Fruit fly (Drosophila melanogaster): ENCODE results near the gene Ggt-1.

The Ggt-1 gene

DNA sequence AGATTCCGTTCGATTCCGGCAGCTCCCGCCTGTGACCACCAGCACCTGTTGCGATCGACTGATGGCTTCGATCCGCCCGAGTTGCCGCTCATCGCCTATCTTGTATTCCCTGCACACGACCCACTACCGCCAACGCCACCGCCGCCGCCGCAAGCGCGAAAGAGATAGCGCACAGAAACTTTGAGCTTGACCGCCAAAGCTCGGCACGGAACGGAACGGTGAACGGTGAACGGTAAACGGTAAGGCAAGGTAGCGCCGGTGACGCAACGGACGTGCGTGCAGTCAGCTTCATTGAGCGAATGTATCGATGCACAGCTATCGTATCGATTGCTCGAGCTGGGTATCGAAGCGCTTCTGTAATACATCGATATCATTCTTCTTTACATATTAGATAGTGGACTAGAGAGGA lies at the start of gene Ggt-1:
Gene Ggt-1 (minus strand): TSS at position 251 of the 409 bp plus-strand sequence.
- TF ChIP-seq CG10654 (GFP tag; optimal IDR thresholded peaks at IDR 0.05) = no peak
- no peak for TF ChIP-seq CG11398 (GFP tag; optimal IDR thresholded peaks at IDR 0.05)
- no peak for TF ChIP-seq kni (GFP tag; optimal IDR thresholded peaks at IDR 0.05)
- TF ChIP-seq NK7.1 (GFP tag; optimal IDR thresholded peaks at IDR 0.05) = no peak
- TF ChIP-seq CG2889 (GFP tag; IDR thresholded peaks at IDR 0.05) = no peak
- peak; percentile 94 for TF ChIP-seq CG15514 (GFP tag; optimal IDR thresholded peaks at IDR 0.05)
- TF ChIP-seq CG42726 (GFP tag; IDR thresholded peaks at IDR 0.05; ENCODE audit: partially characterized antibody) = peak; percentile 84
- no peak for TF ChIP-seq CG18599 (GFP tag; optimal IDR thresholded peaks at IDR 0.05)
- TF ChIP-seq knrl (GFP tag; IDR thresholded peaks at IDR 0.05; ENCODE audit: partially characterized antibody) = peak; percentile 91
- TF ChIP-seq CG8359 (GFP tag; optimal IDR thresholded peaks at IDR 0.05; ENCODE audit: borderline replicate concordance) = no peak
- TF ChIP-seq CG4707 (GFP tag; optimal IDR thresholded peaks at IDR 0.05) = no peak
- TF ChIP-seq CG3407 (GFP tag; optimal IDR thresholded peaks at IDR 0.05) = no peak
- no peak for TF ChIP-seq oc (tag; optimal IDR thresholded peaks at IDR 0.05)
- no peak for TF ChIP-seq E2f1 (GFP tag; IDR thresholded peaks at IDR 0.05)
- no peak for TF ChIP-seq ATbp (GFP tag; optimal IDR thresholded peaks at IDR 0.05)
- TF ChIP-seq ara (GFP tag; IDR thresholded peaks at IDR 0.05) = no peak
- TF ChIP-seq CG34224 (GFP tag; IDR thresholded peaks at IDR 0.05; ENCODE audit: partially characterized antibody) = peak; percentile 96
- TF ChIP-seq CG13296 (GFP tag; optimal IDR thresholded peaks at IDR 0.05) = no peak
- TF ChIP-seq Deaf1 (tag; optimal IDR thresholded peaks at IDR 0.05) = peak; percentile 68
- TF ChIP-seq CG2712 (tag; optimal IDR thresholded peaks at IDR 0.05) = peak; percentile 20
- TF ChIP-seq lmd (GFP tag; IDR thresholded peaks at IDR 0.05) = no peak
- TF ChIP-seq CG1602 (GFP tag; optimal IDR thresholded peaks at IDR 0.05) = no peak
- peak; percentile 75 for TF ChIP-seq Med (GFP tag)
- TF ChIP-seq jing (GFP tag; optimal IDR thresholded peaks at IDR 0.05) = no peak
- TF ChIP-seq unc-4 (GFP tag; IDR thresholded peaks at IDR 0.05; ENCODE audit: partially characterized antibody) = peak; percentile 93
- TF ChIP-seq CG17568 (GFP tag; optimal IDR thresholded peaks at IDR 0.05) = no peak
- TF ChIP-seq tio (GFP tag; optimal IDR thresholded peaks at IDR 0.05) = no peak
- no peak for TF ChIP-seq CG9437 (GFP tag; optimal IDR thresholded peaks at IDR 0.05)
- no peak for TF ChIP-seq gem (tag; optimal IDR thresholded peaks at IDR 0.05)
- TF ChIP-seq schlank (tag; optimal IDR thresholded peaks at IDR 0.05) = no peak
- no peak for TF ChIP-seq sqz (GFP tag; optimal IDR thresholded peaks at IDR 0.05)
- TF ChIP-seq CG2678 (tag; optimal IDR thresholded peaks at IDR 0.05) = no peak
- TF ChIP-seq gcm2 (GFP tag; optimal IDR thresholded peaks at IDR 0.05) = peak; percentile 34
- peak; percentile 79 for TF ChIP-seq CG8290 (GFP tag; optimal IDR thresholded peaks at IDR 0.05)
- TF ChIP-seq CG8290 (tag; optimal IDR thresholded peaks at IDR 0.05) = peak; percentile 67 to 83
- no peak for TF ChIP-seq Stat92E (GFP tag; optimal IDR thresholded peaks at IDR 0.05)
- TF ChIP-seq HmgZ (tag; optimal IDR thresholded peaks at IDR 0.05) = peak; percentile 16
- TF ChIP-seq CG43689 (GFP tag; IDR thresholded peaks at IDR 0.05) = no peak
- TF ChIP-seq gsb (GFP tag; IDR thresholded peaks at IDR 0.05) = no peak
- TF ChIP-seq CG7928 (GFP tag; optimal IDR thresholded peaks at IDR 0.05) = no peak
- no peak for TF ChIP-seq HLH3B (GFP tag; IDR thresholded peaks at IDR 0.05)
- no peak for TF ChIP-seq Ssrp (tag; optimal IDR thresholded peaks at IDR 0.05)
- TF ChIP-seq lbe (GFP tag; optimal IDR thresholded peaks at IDR 0.05) = no peak
- TF ChIP-seq hbn (GFP tag; IDR thresholded peaks at IDR 0.05; ENCODE audit: partially characterized antibody) = peak; percentile 89
- no peak for TF ChIP-seq Mad (GFP tag; optimal IDR thresholded peaks at IDR 0.05)
- TF ChIP-seq CG4730 (GFP tag; IDR thresholded peaks at IDR 0.05) = no peak
- TF ChIP-seq fd3F (GFP tag; optimal IDR thresholded peaks at IDR 0.05) = no peak
- no peak for TF ChIP-seq CG14050 (GFP tag; IDR thresholded peaks at IDR 0.05)
- no peak for TF ChIP-seq CG17385 (GFP tag; optimal IDR thresholded peaks at IDR 0.05)
- no peak for TF ChIP-seq CG10147 (GFP tag; optimal IDR thresholded peaks at IDR 0.05)

All from whole organism, embryonic.